Worm (Caenorhabditis elegans) whole organism, midembryonic: ENCODE results near the gene anmt-3.

Source experiments
- T22C8.4 ChIP-seq: fragments of 200-800 bp; sonication (Bioruptor generic); IDR thresholded peaks from 2 replicates; pipeline ENCODE4 v1.3.6; 2022; ENCODE audit warnings: missing genetic modification characterization, missing compliant biosample characterization
- cog-1 ChIP-seq: sonication (generic microtip); optimal IDR thresholded peaks from 2 replicates; lab custom pipeline; 2016; ENCODE audit warnings: missing genetic modification characterization, missing compliant biosample characterization
- flt-1 ChIP-seq: fragments of 200-800 bp; sonication (Bioruptor generic); IDR thresholded peaks from 2 replicates; pipeline ENCODE4 v1.3.6; 2022; ENCODE audit warnings: missing genetic modification characterization, missing compliant biosample characterization
- klf-2 ChIP-seq: fragments of 200-800 bp; sonication (Bioruptor generic); conservative IDR thresholded peaks from 2 replicates; pipeline ENCODE4 v1.3.6; 2022; ENCODE audit warnings: missing genetic modification reagents, missing genetic modification characterization, missing compliant biosample characterization
- med-1 ChIP-seq: sonication (generic microtip); optimal IDR thresholded peaks from 2 replicates; lab custom pipeline; 2017; ENCODE audit warnings: missing genetic modification characterization, mild to moderate bottlenecking, missing compliant biosample characterization, antibody characterized with exemption, missing genetic modification reagents; ENCODE audit not compliant: insufficient read depth
- ref-1 ChIP-seq: fragments of 200-800 bp; sonication (Bioruptor generic); conservative IDR thresholded peaks from 2 replicates; pipeline ENCODE4 v1.3.6; 2022; ENCODE audit warnings: missing genetic modification reagents, missing genetic modification characterization, missing compliant biosample characterization
- tab-1 ChIP-seq: fragments of 200-800 bp; sonication (Bioruptor generic); IDR thresholded peaks from 2 replicates; pipeline ENCODE4 v1.3.6; 2022; ENCODE audit warnings: missing genetic modification characterization, missing compliant biosample characterization
- ztf-23 ChIP-seq: fragments of 200-800 bp; sonication (Bioruptor generic); IDR thresholded peaks from 2 replicates; pipeline ENCODE4 v1.3.6; 2022; ENCODE audit warnings: missing genetic modification reagents, missing genetic modification characterization, missing compliant biosample characterization
- ztf-29 ChIP-seq: fragments of 200-800 bp; sonication (Bioruptor generic); IDR thresholded peaks from 2 replicates; pipeline ENCODE4 v1.3.6; 2022; ENCODE audit warnings: missing genetic modification reagents, missing genetic modification characterization, missing compliant biosample characterization

Gene anmt-3

ce11 chrV:9974264-9974663 is 16.1 kb upstream of the anmt-3 start:
- TF ChIP-seq T22C8.4 (GFP tag; lab: Robert Waterston, UW) = no peak
- TF ChIP-seq ztf-23 (GFP tag; lab: Robert Waterston, UW) = no peak
- TF ChIP-seq klf-2 (GFP tag; lab: Robert Waterston, UW) = no peak
- TF ChIP-seq ref-1 (GFP tag; lab: Robert Waterston, UW) = no peak
- no peak for TF ChIP-seq flt-1 (GFP tag; lab: Robert Waterston, UW)
- no peak for TF ChIP-seq ztf-29 (GFP tag; lab: Robert Waterston, UW)
- no peak for TF ChIP-seq cog-1 (tag; lab: Kevin White, UChicago)
- TF ChIP-seq med-1 (GFP tag; lab: Kevin White, UChicago) = no peak
- TF ChIP-seq tab-1 (GFP tag; lab: Robert Waterston, UW) = no peak

- TF ChIP-seq T22C8.4 (GFP tag; lab: Robert Waterston, UW) (peak; percentile 92), ztf-29 (GFP tag; lab: Robert Waterston, UW) (peak; percentile 88), cog-1 (tag; lab: Kevin White, UChicago) (peak; percentile 85), klf-2 (GFP tag; lab: Robert Waterston, UW) (peak; percentile 95), flt-1 (GFP tag; lab: Robert Waterston, UW) (peak; percentile 97), med-1 (GFP tag; lab: Kevin White, UChicago) (peak; percentile 70), ref-1 (GFP tag; lab: Robert Waterston, UW) (peak; percentile 87), ztf-23 (GFP tag; lab: Robert Waterston, UW) (peak; percentile 97), tab-1 (GFP tag; lab: Robert Waterston, UW) (peak; percentile 96)
Measured at ce11 chrV:9970119-9970518, 12.0 kb upstream of the anmt-3 start.

ce11 chrV:9965891-9966290 is 7.8 kb upstream of the anmt-3 start:
- TF ChIP-seq cog-1 (tag; lab: Kevin White, UChicago) (no peak), tab-1 (GFP tag; lab: Robert Waterston, UW) (no peak), ztf-23 (GFP tag; lab: Robert Waterston, UW) (no peak), T22C8.4 (GFP tag; lab: Robert Waterston, UW) (no peak), med-1 (GFP tag; lab: Kevin White, UChicago) (no peak)

- TF ChIP-seq ref-1 (GFP tag; lab: Robert Waterston, UW) (no peak), flt-1 (GFP tag; lab: Robert Waterston, UW) (no peak), ztf-29 (GFP tag; lab: Robert Waterston, UW) (no peak), cog-1 (tag; lab: Kevin White, UChicago) (no peak), med-1 (GFP tag; lab: Kevin White, UChicago) (no peak), klf-2 (GFP tag; lab: Robert Waterston, UW) (no peak), ztf-23 (GFP tag; lab: Robert Waterston, UW) (no peak), T22C8.4 (GFP tag; lab: Robert Waterston, UW) (no peak), tab-1 (GFP tag; lab: Robert Waterston, UW) (no peak)
Measured at ce11 chrV:9964152-9964785, 6.1 kb upstream of the anmt-3 start.

ce11 chrV:9962916-9963315 is 4.8 kb upstream of the anmt-3 start:
- TF ChIP-seq tab-1 (GFP tag; lab: Robert Waterston, UW) (no peak), klf-2 (GFP tag; lab: Robert Waterston, UW) (no peak), flt-1 (GFP tag; lab: Robert Waterston, UW) (0 out of 2 replicates have a peak, but pooled peaks have one; percentile 9)

- no peak for TF ChIP-seq klf-2 (GFP tag; lab: Robert Waterston, UW)
- no peak for TF ChIP-seq flt-1 (GFP tag; lab: Robert Waterston, UW)
- no peak for TF ChIP-seq med-1 (GFP tag; lab: Kevin White, UChicago)
- TF ChIP-seq ztf-29 (GFP tag; lab: Robert Waterston, UW) = no peak
- no peak for TF ChIP-seq cog-1 (tag; lab: Kevin White, UChicago)
- no peak for TF ChIP-seq tab-1 (GFP tag; lab: Robert Waterston, UW)
- TF ChIP-seq ref-1 (GFP tag; lab: Robert Waterston, UW) = no peak
- no peak for TF ChIP-seq T22C8.4 (GFP tag; lab: Robert Waterston, UW)
- no peak for TF ChIP-seq ztf-23 (GFP tag; lab: Robert Waterston, UW)
Measured at ce11 chrV:9962394-9962793, 4.3 kb upstream of the anmt-3 start, which contains the start of gene madf-4. Gene madf-4 (minus strand): TSS chrV:9962494.

- TF ChIP-seq klf-2 (GFP tag; lab: Robert Waterston, UW) (no peak), tab-1 (GFP tag; lab: Robert Waterston, UW) (no peak), ztf-23 (GFP tag; lab: Robert Waterston, UW) (no peak), flt-1 (GFP tag; lab: Robert Waterston, UW) (no peak), ref-1 (GFP tag; lab: Robert Waterston, UW) (no peak), med-1 (GFP tag; lab: Kevin White, UChicago) (no peak), T22C8.4 (GFP tag; lab: Robert Waterston, UW) (no peak), ztf-29 (GFP tag; lab: Robert Waterston, UW) (no peak), cog-1 (tag; lab: Kevin White, UChicago) (no peak)
Measured at ce11 chrV:9960376-9960775, 2.2 kb upstream of the anmt-3 start, which contains the start of gene T07C12.10. Gene T07C12.10 (minus strand): TSS chrV:9960476.

ce11 chrV:9958654-9959053 is 523 bp upstream of the anmt-3 start:
- TF ChIP-seq med-1 (GFP tag; lab: Kevin White, UChicago) (no peak), klf-2 (GFP tag; lab: Robert Waterston, UW) (no peak), tab-1 (GFP tag; lab: Robert Waterston, UW) (no peak), ztf-23 (GFP tag; lab: Robert Waterston, UW) (no peak)

- no peak for TF ChIP-seq cog-1 (tag; lab: Kevin White, UChicago)
- TF ChIP-seq flt-1 (GFP tag; lab: Robert Waterston, UW) = no peak
- no peak for TF ChIP-seq ztf-23 (GFP tag; lab: Robert Waterston, UW)
- no peak for TF ChIP-seq tab-1 (GFP tag; lab: Robert Waterston, UW)
- no peak for TF ChIP-seq T22C8.4 (GFP tag; lab: Robert Waterston, UW)
Measured at ce11 chrV:9952396-9952795, 5.7 kb downstream of the anmt-3 start, which contains the start of gene mam-5. Gene mam-5 (plus strand): TSS chrV:9952699.
